Worm (Caenorhabditis elegans) whole organism, young adult: ENCODE results near the gene rsr-2.

ENCODE experiments used
- B0019.2 ChIP-seq: fragments of 200-800 bp; sonication (Bioruptor generic); conservative IDR thresholded peaks from 2 replicates; pipeline ENCODE4 v1.3.6; 2022; ENCODE audit warnings: missing genetic modification reagents, missing genetic modification characterization, missing compliant biosample characterization
- D2030.7 ChIP-seq: fragments of 200-800 bp; sonication (Bioruptor generic); IDR thresholded peaks from 2 replicates; pipeline ENCODE4 v1.3.6; 2022; ENCODE audit warnings: missing genetic modification reagents, missing genetic modification characterization, missing compliant biosample characterization
- F52B5.7 ChIP-seq: sonication (generic microtip); optimal IDR thresholded peaks from 2 replicates; lab custom pipeline; 2016; ENCODE audit warnings: mild to moderate bottlenecking, missing genetic modification characterization, missing compliant biosample characterization
- Y95B8A.8 ChIP-seq: fragments of 200-800 bp; sonication (Bioruptor generic); IDR thresholded peaks from 2 replicates; pipeline ENCODE4 v1.3.6; 2022; ENCODE audit warnings: missing genetic modification reagents, missing genetic modification characterization, missing compliant biosample characterization
- ama-1 ChIP-seq, 3 experiments: fragments of 150-350 bp in 1 of 3; sonication (generic microtip) in 2 of 3; optimal IDR thresholded peaks; 2 replicates each; lab custom pipeline; 2014 to 2018; ENCODE audit warnings: missing biosample characterization in 2 of 3, missing genetic modification characterization in 2 of 3, missing genetic modification reagents in 2 of 3
- aptf-3 ChIP-seq: fragments of 200-800 bp; sonication (Bioruptor generic); IDR thresholded peaks from 2 replicates; pipeline ENCODE4 v1.3.6; 2022; ENCODE audit warnings: missing genetic modification characterization, missing compliant biosample characterization
- bed-1 ChIP-seq: fragments of 200-800 bp; sonication (Bioruptor generic); IDR thresholded peaks from 2 replicates; pipeline ENCODE4 v1.3.6; 2022; ENCODE audit warnings: missing genetic modification reagents, missing genetic modification characterization, missing compliant biosample characterization
- cebp-2 ChIP-seq: fragments of 200-800 bp; sonication (Bioruptor generic); IDR thresholded peaks from 2 replicates; pipeline ENCODE4 v1.3.6; 2022; ENCODE audit warnings: missing genetic modification characterization, missing compliant biosample characterization
- dpl-1 ChIP-seq: fragments of 150-350 bp; optimal IDR thresholded peaks from 2 replicates; lab custom pipeline; 2014; ENCODE audit warnings: missing biosample characterization, missing genetic modification reagents, missing genetic modification characterization
- ekl-4 ChIP-seq: fragments of 200-800 bp; sonication (Bioruptor generic); IDR thresholded peaks from 2 replicates; pipeline ENCODE4 v1.3.6; 2022; ENCODE audit warnings: missing genetic modification reagents, missing genetic modification characterization, missing compliant biosample characterization
- hlh-12 ChIP-seq: sonication (generic microtip); optimal IDR thresholded peaks from 2 replicates; lab custom pipeline; 2016; ENCODE audit warnings: missing genetic modification characterization, missing compliant biosample characterization
- madf-10 ChIP-seq: sonication (generic microtip); optimal IDR thresholded peaks from 2 replicates; lab custom pipeline; 2016; ENCODE audit warnings: mild to moderate bottlenecking, missing genetic modification characterization, missing compliant biosample characterization
- snpc-1.3 ChIP-seq: sonication (generic microtip); optimal IDR thresholded peaks from 2 replicates; lab custom pipeline; 2017; ENCODE audit warnings: missing genetic modification characterization, mild to moderate bottlenecking, missing compliant biosample characterization, antibody characterized with exemption, moderate library complexity, missing genotype, missing genetic modification reagents; ENCODE audit not compliant: insufficient read depth
- unc-62 ChIP-seq: fragments of 150-350 bp; optimal IDR thresholded peaks from 2 replicates; lab custom pipeline; 2014; ENCODE audit warnings: missing biosample characterization, missing genetic modification reagents, missing genetic modification characterization

DNA sequence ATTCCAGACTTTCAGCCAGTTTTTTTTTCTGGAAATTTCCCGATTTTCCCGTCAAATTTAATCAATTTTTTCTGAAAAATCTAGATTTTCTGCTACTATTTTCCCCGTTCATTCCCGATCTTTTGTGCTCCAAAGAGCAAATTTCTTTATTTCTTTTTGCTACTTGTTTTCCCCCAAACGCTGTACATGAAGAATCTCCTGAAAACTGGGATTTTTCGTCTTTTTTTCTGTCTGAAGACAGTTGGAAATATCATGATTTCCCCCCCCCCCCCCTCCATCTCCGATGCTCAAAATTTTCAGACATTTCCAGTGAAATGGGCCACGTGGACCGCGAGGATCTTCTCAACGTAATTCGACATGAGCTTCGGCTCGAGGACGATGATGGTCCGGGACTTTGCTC, 2.8 kb downstream of the rsr-2 start, which contains the start of gene sinh-1:
- TF ChIP-seq D2030.7 (GFP tag; lab: Robert Waterston, UW) (no peak), snpc-1.3 (no peak), B0019.2 (GFP tag; lab: Robert Waterston, UW) (no peak), aptf-3 (GFP tag; lab: Robert Waterston, UW) (no peak), hlh-12 (no peak), bed-1 (GFP tag; lab: Robert Waterston, UW) (no peak), madf-10 (tag; lab: Kevin White, UChicago) (no peak), ama-1 (optimal IDR thresholded peaks at IDR 0.05; lab: Kevin White, UChicago) (no peak), ama-1 (GFP tag; optimal IDR thresholded peaks at IDR 0.05; lab: Kevin White, UChicago) (no peak), F52B5.7 (no peak), ekl-4 (GFP tag; lab: Robert Waterston, UW) (no peak), dpl-1 (GFP tag; lab: Kevin White, UChicago) (no peak), Y95B8A.8 (GFP tag; lab: Robert Waterston, UW) (no peak), unc-62 (GFP tag; lab: Kevin White, UChicago) (no peak), cebp-2 (GFP tag; lab: Robert Waterston, UW) (no peak)
